Worm (Caenorhabditis elegans) whole organism, midembryonic: ENCODE data around the gene R13H4.7.

Experiments
- cog-1 ChIP-seq: sonication (generic microtip); optimal IDR thresholded peaks from 2 replicates; lab custom pipeline; 2016; ENCODE audit warnings: missing genetic modification characterization, missing compliant biosample characterization
- med-1 ChIP-seq: sonication (generic microtip); optimal IDR thresholded peaks from 2 replicates; lab custom pipeline; 2017; ENCODE audit warnings: missing genetic modification characterization, mild to moderate bottlenecking, missing compliant biosample characterization, antibody characterized with exemption, missing genetic modification reagents; ENCODE audit not compliant: insufficient read depth
- tab-1 ChIP-seq: fragments of 200-800 bp; sonication (Bioruptor generic); IDR thresholded peaks from 2 replicates; pipeline ENCODE4 v1.3.6; 2022; ENCODE audit warnings: missing genetic modification characterization, missing compliant biosample characterization
- ztf-23 ChIP-seq: fragments of 200-800 bp; sonication (Bioruptor generic); IDR thresholded peaks from 2 replicates; pipeline ENCODE4 v1.3.6; 2022; ENCODE audit warnings: missing genetic modification reagents, missing genetic modification characterization, missing compliant biosample characterization

ce11 chrV:11817263-11817726, 50.7 kb downstream of the R13H4.7 start:
- TF ChIP-seq ztf-23 (GFP tag; lab: Robert Waterston, UW) (no peak), med-1 (GFP tag; lab: Kevin White, UChicago) (no peak), tab-1 (GFP tag; lab: Robert Waterston, UW) (no peak), cog-1 (tag; lab: Kevin White, UChicago) (no peak)
